Worm (Caenorhabditis elegans) whole organism, young adult: Measurements from ENCODE around the gene C26E6.12.

Experiments used
- B0019.2 ChIP-seq: fragments of 200-800 bp; sonication (Bioruptor generic); conservative IDR thresholded peaks from 2 replicates; pipeline ENCODE4 v1.3.6; 2022; ENCODE audit warnings: missing genetic modification reagents, missing genetic modification characterization, missing compliant biosample characterization
- B0035.1 ChIP-seq: sonication (generic microtip); optimal IDR thresholded peaks from 2 replicates; lab custom pipeline; 2016; ENCODE audit warnings: missing genetic modification characterization, mild to moderate bottlenecking, missing compliant biosample characterization, missing genotype, missing genetic modification reagents
- B0261.1 ChIP-seq: sonication (generic microtip); optimal IDR thresholded peaks from 2 replicates; lab custom pipeline; 2016; ENCODE audit warnings: mild to moderate bottlenecking, missing genetic modification characterization, moderate library complexity, missing compliant biosample characterization
- B0336.3 ChIP-seq: fragments of 200-800 bp; sonication (Bioruptor generic); IDR thresholded peaks from 2 replicates; pipeline ENCODE4 v1.3.6; 2022; ENCODE audit warnings: missing genetic modification characterization, missing compliant biosample characterization
- D2030.7 ChIP-seq: fragments of 200-800 bp; sonication (Bioruptor generic); IDR thresholded peaks from 2 replicates; pipeline ENCODE4 v1.3.6; 2022; ENCODE audit warnings: missing genetic modification reagents, missing genetic modification characterization, missing compliant biosample characterization
- F10E7.11 ChIP-seq: sonication (generic microtip); optimal IDR thresholded peaks from 2 replicates; lab custom pipeline; 2017; ENCODE audit warnings: mild to moderate bottlenecking, missing genetic modification characterization, moderate library complexity, missing compliant biosample characterization
- F33H1.4 ChIP-seq: fragments of 200-800 bp; sonication (Bioruptor generic); IDR thresholded peaks from 2 replicates; pipeline ENCODE4 v1.3.6; 2022; ENCODE audit warnings: missing genetic modification reagents, missing genetic modification characterization, missing compliant biosample characterization
- F49E8.2 ChIP-seq: sonication (generic microtip); optimal IDR thresholded peaks from 3 replicates; lab custom pipeline; 2017; ENCODE audit warnings: missing genetic modification characterization, mild to moderate bottlenecking, missing compliant biosample characterization, antibody characterized with exemption, moderate library complexity; ENCODE audit not compliant: insufficient read depth
- F52B5.7 ChIP-seq: sonication (generic microtip); optimal IDR thresholded peaks from 2 replicates; lab custom pipeline; 2016; ENCODE audit warnings: mild to moderate bottlenecking, missing genetic modification characterization, missing compliant biosample characterization
- T26A5.8 ChIP-seq: sonication (generic microtip); optimal IDR thresholded peaks from 2 replicates; lab custom pipeline; 2016; ENCODE audit warnings: missing genetic modification characterization, missing compliant biosample characterization
- Y53G8AR.9 ChIP-seq: fragments of 200-800 bp; sonication (Bioruptor generic); conservative IDR thresholded peaks from 2 replicates; pipeline ENCODE4 v1.3.6; 2022; ENCODE audit warnings: missing genetic modification reagents, missing genetic modification characterization, missing compliant biosample characterization
- ZK185.1 ChIP-seq: sonication (generic microtip); optimal IDR thresholded peaks from 2 replicates; lab custom pipeline; 2016; ENCODE audit warnings: mild to moderate bottlenecking, missing genetic modification characterization, missing compliant biosample characterization; ENCODE audit not compliant: poor library complexity, severe bottlenecking
- akir-1 ChIP-seq: fragments of 200-800 bp; sonication (Bioruptor generic); optimal IDR thresholded peaks from 2 replicates; lab custom pipeline; 2018; ENCODE audit warnings: mild to moderate bottlenecking, missing genetic modification characterization, moderate library complexity, missing compliant biosample characterization
- aptf-3 ChIP-seq: fragments of 200-800 bp; sonication (Bioruptor generic); IDR thresholded peaks from 2 replicates; pipeline ENCODE4 v1.3.6; 2022; ENCODE audit warnings: missing genetic modification characterization, missing compliant biosample characterization
- athp-1 ChIP-seq: sonication (generic microtip); optimal IDR thresholded peaks from 2 replicates; lab custom pipeline; 2017; ENCODE audit warnings: mild to moderate bottlenecking, missing genetic modification characterization, missing compliant biosample characterization
- attf-3 ChIP-seq: fragments of 200-800 bp; sonication (Bioruptor generic); conservative IDR thresholded peaks from 2 replicates; pipeline ENCODE4 v1.3.6; 2022; ENCODE audit warnings: missing genetic modification reagents, missing genetic modification characterization, missing compliant biosample characterization
- attf-5 ChIP-seq: fragments of 200-800 bp; sonication (Bioruptor generic); optimal IDR thresholded peaks from 2 replicates; lab custom pipeline; 2018; ENCODE audit warnings: mild to moderate bottlenecking, missing genetic modification characterization, missing compliant biosample characterization
- ccch-3 ChIP-seq: fragments of 200-800 bp; sonication (Bioruptor generic); optimal IDR thresholded peaks from 2 replicates; lab custom pipeline; 2018; ENCODE audit warnings: mild to moderate bottlenecking, missing genetic modification characterization, missing compliant biosample characterization
- ceh-58 ChIP-seq: fragments of 200-800 bp; sonication (Bioruptor generic); IDR thresholded peaks from 2 replicates; pipeline ENCODE4 v1.3.6; 2022; ENCODE audit warnings: missing genetic modification characterization, missing compliant biosample characterization
- ceh-79 ChIP-seq: sonication (generic microtip); optimal IDR thresholded peaks from 2 replicates; lab custom pipeline; 2017; ENCODE audit warnings: mild to moderate bottlenecking, missing genetic modification characterization, missing compliant biosample characterization
- ceh-91 ChIP-seq: fragments of 200-800 bp; sonication (Bioruptor generic); IDR thresholded peaks from 2 replicates; pipeline ENCODE4 v1.3.6; 2022; ENCODE audit warnings: missing genetic modification reagents, missing genetic modification characterization, missing compliant biosample characterization
- chd-7 ChIP-seq: sonication (generic microtip); optimal IDR thresholded peaks from 2 replicates; lab custom pipeline; 2016; ENCODE audit warnings: mild to moderate bottlenecking, missing genetic modification characterization, moderate library complexity, missing compliant biosample characterization
- dpff-1 ChIP-seq: sonication (generic microtip); optimal IDR thresholded peaks from 2 replicates; lab custom pipeline; 2017; ENCODE audit warnings: mild to moderate bottlenecking, missing genetic modification characterization, missing compliant biosample characterization
- dpl-1 ChIP-seq: fragments of 150-350 bp; optimal IDR thresholded peaks from 2 replicates; lab custom pipeline; 2014; ENCODE audit warnings: missing biosample characterization, missing genetic modification reagents, missing genetic modification characterization
- ekl-4 ChIP-seq: fragments of 200-800 bp; sonication (Bioruptor generic); IDR thresholded peaks from 2 replicates; pipeline ENCODE4 v1.3.6; 2022; ENCODE audit warnings: missing genetic modification reagents, missing genetic modification characterization, missing compliant biosample characterization
- him-1 ChIP-seq: sonication (generic microtip); optimal IDR thresholded peaks from 2 replicates; lab custom pipeline; 2016; ENCODE audit warnings: missing genotype, missing genetic modification reagents, missing genetic modification characterization, missing compliant biosample characterization
- hlh-26 ChIP-seq: fragments of 200-800 bp; sonication (Bioruptor generic); conservative IDR thresholded peaks from 2 replicates; pipeline ENCODE4 v1.3.6; 2022; ENCODE audit warnings: missing genetic modification reagents, missing genetic modification characterization, missing compliant biosample characterization
- lag-1 ChIP-seq: fragments of 200-800 bp; sonication (Bioruptor generic); IDR thresholded peaks from 2 replicates; pipeline ENCODE4 v1.3.6; 2022; ENCODE audit warnings: missing genetic modification reagents, missing genetic modification characterization, missing compliant biosample characterization
- lin-26 ChIP-seq: fragments of 200-800 bp; sonication (Bioruptor generic); IDR thresholded peaks from 2 replicates; pipeline ENCODE4 v1.3.6; 2022; ENCODE audit warnings: missing genetic modification reagents, missing genetic modification characterization, missing compliant biosample characterization
- madf-10 ChIP-seq: sonication (generic microtip); optimal IDR thresholded peaks from 2 replicates; lab custom pipeline; 2016; ENCODE audit warnings: mild to moderate bottlenecking, missing genetic modification characterization, missing compliant biosample characterization
- madf-3 ChIP-seq: fragments of 200-800 bp; sonication (Bioruptor generic); IDR thresholded peaks from 2 replicates; pipeline ENCODE4 v1.3.6; 2022; ENCODE audit warnings: missing genetic modification reagents, missing genetic modification characterization, missing compliant biosample characterization
- nfya-2 ChIP-seq: fragments of 200-800 bp; sonication (Bioruptor generic); IDR thresholded peaks from 2 replicates; pipeline ENCODE4 v1.3.6; 2022; ENCODE audit warnings: missing genetic modification reagents, missing genetic modification characterization, missing compliant biosample characterization
- nhr-179 ChIP-seq: sonication (generic microtip); optimal IDR thresholded peaks from 2 replicates; lab custom pipeline; 2016; ENCODE audit warnings: mild to moderate bottlenecking, missing genetic modification characterization, missing compliant biosample characterization
- pha-4 ChIP-seq: fragments of 150-350 bp; sonication (generic microtip); optimal IDR thresholded peaks from 2 replicates; lab custom pipeline; 2014; ENCODE audit warnings: missing biosample characterization, missing genetic modification reagents, missing genetic modification characterization
- rec-8 ChIP-seq, 2 experiments: sonication (generic microtip); optimal IDR thresholded peaks; 2 replicates each; lab custom pipeline; 2016; ENCODE audit warnings: mild to moderate bottlenecking in 2 of 2, missing genetic modification characterization in 2 of 2, missing genetic modification reagents in 2 of 2, missing genotype in 2 of 2, missing biosample characterization in 1 of 2, missing compliant biosample characterization in 1 of 2, moderate library complexity in 1 of 2
- sdz-38 ChIP-seq: sonication (generic microtip); optimal IDR thresholded peaks from 2 replicates; lab custom pipeline; 2016; ENCODE audit warnings: missing genotype, missing genetic modification characterization, missing compliant biosample characterization
- snpc-1.1 ChIP-seq: sonication (generic microtip); optimal IDR thresholded peaks from 2 replicates; lab custom pipeline; 2017; ENCODE audit warnings: missing genetic modification characterization, mild to moderate bottlenecking, missing compliant biosample characterization, antibody characterized with exemption, moderate library complexity, missing genotype, missing genetic modification reagents; ENCODE audit not compliant: insufficient read depth
- snpc-1.3 ChIP-seq: sonication (generic microtip); optimal IDR thresholded peaks from 2 replicates; lab custom pipeline; 2017; ENCODE audit warnings: missing genetic modification characterization, mild to moderate bottlenecking, missing compliant biosample characterization, antibody characterized with exemption, moderate library complexity, missing genotype, missing genetic modification reagents; ENCODE audit not compliant: insufficient read depth
- snpc-3.4 ChIP-seq: sonication (generic microtip); optimal IDR thresholded peaks from 2 replicates; lab custom pipeline; 2017; ENCODE audit warnings: missing genetic modification characterization, mild to moderate bottlenecking, missing compliant biosample characterization, antibody characterized with exemption, moderate library complexity, missing genotype, missing genetic modification reagents
- tbp1 ChIP-seq: fragments of 200-800 bp; sonication (Bioruptor generic); optimal IDR thresholded peaks from 2 replicates; lab custom pipeline; 2018; ENCODE audit warnings: mild to moderate bottlenecking, missing genetic modification characterization, missing compliant biosample characterization
- zfh-2 ChIP-seq: fragments of 200-800 bp; sonication (Bioruptor generic); conservative IDR thresholded peaks from 2 replicates; pipeline ENCODE4 v1.3.6; 2022; ENCODE audit warnings: missing genetic modification reagents, missing genetic modification characterization, missing compliant biosample characterization
- ztf-18 ChIP-seq: sonication (generic microtip); optimal IDR thresholded peaks from 2 replicates; lab custom pipeline; 2016; ENCODE audit warnings: missing genotype, mild to moderate bottlenecking, missing genetic modification characterization, missing compliant biosample characterization
- ztf-22 ChIP-seq: fragments of 200-800 bp; sonication (Bioruptor generic); optimal IDR thresholded peaks from 2 replicates; lab custom pipeline; 2018; ENCODE audit warnings: mild to moderate bottlenecking, missing genetic modification characterization, moderate library complexity, missing compliant biosample characterization
- ztf-25 ChIP-seq: fragments of 200-800 bp; sonication (Bioruptor generic); IDR thresholded peaks from 2 replicates; pipeline ENCODE4 v1.3.6; 2022; ENCODE audit warnings: missing genetic modification reagents, missing genetic modification characterization, missing compliant biosample characterization

Gene C26E6.12

ce11 chrIII:4920221-4920620, 11.8 kb downstream of the C26E6.12 start, which contains the start of gene ula-1:
Gene ula-1, minus strand, starts transcription at chrIII:4920321.
- TF ChIP-seq ceh-79 (tag; lab: Kevin White, UChicago) = no peak
- TF ChIP-seq, all 124 proteins: peak for 0

ce11 chrIII:4918906-4919305, 13.1 kb downstream of the C26E6.12 start:
- TF ChIP-seq Y53G8AR.9 (GFP tag; lab: Robert Waterston, UW) = no peak
- TF ChIP-seq B0261.1 (tag; lab: Kevin White, UChicago) = no peak
- TF ChIP-seq F49E8.2 = no peak
- TF ChIP-seq zfh-2 (GFP tag; lab: Robert Waterston, UW) = no peak
- TF ChIP-seq B0035.1 (tag; lab: Kevin White, UChicago) = no peak
- TF ChIP-seq ekl-4 = no peak
- no peak for TF ChIP-seq lag-1 (GFP tag; lab: Robert Waterston, UW)
- no peak for TF ChIP-seq madf-10 (tag; lab: Kevin White, UChicago)
- TF ChIP-seq pha-4 (tag; lab: Kevin White, UChicago) = no peak
- no peak for TF ChIP-seq attf-3
- no peak for TF ChIP-seq tbp1 (GFP tag; lab: Kevin White, UChicago)
- TF ChIP-seq attf-5 = no peak
- no peak for TF ChIP-seq ceh-91
- no peak for TF ChIP-seq athp-1 (tag; lab: Kevin White, UChicago)
- no peak for TF ChIP-seq ztf-18 (tag; lab: Kevin White, UChicago)
- TF ChIP-seq akir-1 (GFP tag; lab: Kevin White, UChicago) = no peak
- TF ChIP-seq F52B5.7 = no peak
- TF ChIP-seq nfya-2 = no peak
- TF ChIP-seq snpc-3.4 (tag; lab: Kevin White, UChicago) = no peak
- no peak for TF ChIP-seq B0019.2 (GFP tag; lab: Robert Waterston, UW)

- no peak for TF ChIP-seq sdz-38
- TF ChIP-seq hlh-26 (GFP tag; lab: Robert Waterston, UW) = no peak
- TF ChIP-seq F10E7.11 (tag; lab: Kevin White, UChicago) = no peak
- no peak for TF ChIP-seq rec-8 (tag; optimal IDR thresholded peaks at IDR 0.05; lab: Kevin White, UChicago)
- TF ChIP-seq B0336.3 = no peak
- no peak for TF ChIP-seq B0261.1 (tag; lab: Kevin White, UChicago)
- no peak for TF ChIP-seq F52B5.7
- TF ChIP-seq snpc-1.1 = no peak
- TF ChIP-seq chd-7 (tag; lab: Kevin White, UChicago) = no peak
- no peak for TF ChIP-seq him-1 (tag; lab: Kevin White, UChicago)
- peak; percentile 78 for TF ChIP-seq dpl-1 (GFP tag; lab: Kevin White, UChicago)
- TF ChIP-seq dpff-1 (tag; lab: Kevin White, UChicago) = no peak
- no peak for TF ChIP-seq F49E8.2
- TF ChIP-seq nhr-179 (tag; lab: Kevin White, UChicago) = no peak
- TF ChIP-seq D2030.7 = 0 out of 2 replicates have a peak, but pooled peaks have one; percentile 17
- no peak for TF ChIP-seq ceh-58
- no peak for TF ChIP-seq ztf-22 (GFP tag; lab: Kevin White, UChicago)
- no peak for TF ChIP-seq B0019.2 (GFP tag; lab: Robert Waterston, UW)
- no peak for TF ChIP-seq ccch-3 (GFP tag; lab: Kevin White, UChicago)
- TF ChIP-seq F33H1.4 = peak; percentile 83
- TF ChIP-seq T26A5.8 (tag; lab: Kevin White, UChicago) = no peak
- TF ChIP-seq aptf-3 = no peak
- no peak for TF ChIP-seq snpc-1.3
- TF ChIP-seq ceh-79 (tag; lab: Kevin White, UChicago) = no peak
- TF ChIP-seq ztf-25 = no peak
- TF ChIP-seq lin-26 (GFP tag; lab: Robert Waterston, UW) = no peak
- TF ChIP-seq madf-3 (GFP tag; lab: Robert Waterston, UW) = no peak
- no peak for TF ChIP-seq ZK185.1 (tag; lab: Kevin White, UChicago)
Measured at ce11 chrIII:4917960-4918712, 13.9 kb downstream of the C26E6.12 start, which contains the start of gene rpb-8. Gene rpb-8, minus strand, starts transcription at chrIII:4918008.
